Worm (Caenorhabditis elegans) whole organism, late embryonic: ENCODE results near the gene timp-1.

Source experiments
- K02D7.2 ChIP-seq: sonication (generic microtip); optimal IDR thresholded peaks from 2 replicates; lab custom pipeline; 2017; ENCODE audit warnings: mild to moderate bottlenecking, missing genetic modification characterization, missing compliant biosample characterization
- T23F11.4 ChIP-seq: fragments of 200-800 bp; sonication (Bioruptor generic); optimal IDR thresholded peaks from 2 replicates; lab custom pipeline; 2018; ENCODE audit warnings: mild to moderate bottlenecking, missing genetic modification characterization, missing compliant biosample characterization
- Y22D7AL.16 ChIP-seq: sonication (generic microtip); optimal IDR thresholded peaks from 2 replicates; lab custom pipeline; 2016; ENCODE audit warnings: missing genetic modification characterization, missing compliant biosample characterization
- ceh-2 ChIP-seq: sonication (generic microtip); optimal IDR thresholded peaks from 2 replicates; lab custom pipeline; 2016; ENCODE audit warnings: missing genotype, missing genetic modification characterization, missing compliant biosample characterization
- ceh-24 ChIP-seq: sonication (generic microtip); optimal IDR thresholded peaks from 2 replicates; lab custom pipeline; 2016; ENCODE audit warnings: mild to moderate bottlenecking, missing genetic modification characterization, missing compliant biosample characterization
- ceh-34 ChIP-seq: sonication (generic microtip); optimal IDR thresholded peaks from 2 replicates; lab custom pipeline; 2016; ENCODE audit warnings: mild to moderate bottlenecking, missing genetic modification characterization, missing compliant biosample characterization
- ceh-48 ChIP-seq: sonication (generic microtip); optimal IDR thresholded peaks from 2 replicates; lab custom pipeline; 2016; ENCODE audit warnings: missing genetic modification characterization, inconsistent platforms, missing compliant biosample characterization
- ceh-9 ChIP-seq: sonication (generic microtip); optimal IDR thresholded peaks from 2 replicates; lab custom pipeline; 2016; ENCODE audit warnings: mild to moderate bottlenecking, missing genetic modification characterization, inconsistent platforms, missing compliant biosample characterization
- che-1 ChIP-seq: sonication (generic microtip); optimal IDR thresholded peaks from 2 replicates; lab custom pipeline; 2016; ENCODE audit warnings: mild to moderate bottlenecking, missing genetic modification characterization, missing compliant biosample characterization
- elt-2 ChIP-seq: sonication (generic microtip); optimal IDR thresholded peaks from 2 replicates; lab custom pipeline; 2016; ENCODE audit warnings: missing genetic modification reagents, missing genetic modification characterization, missing compliant biosample characterization
- elt-4 ChIP-seq: sonication (generic microtip); optimal IDR thresholded peaks from 2 replicates; lab custom pipeline; 2016; ENCODE audit warnings: missing genetic modification characterization, missing compliant biosample characterization
- eyg-1 ChIP-seq: sonication (generic microtip); optimal IDR thresholded peaks from 2 replicates; lab custom pipeline; 2016; ENCODE audit warnings: missing genotype, missing genetic modification characterization, missing compliant biosample characterization
- fkh-10 ChIP-seq: fragments of 150-350 bp; optimal IDR thresholded peaks from 2 replicates; lab custom pipeline; 2014; ENCODE audit warnings: missing biosample characterization, missing genetic modification reagents, missing genetic modification characterization
- fkh-6 ChIP-seq: sonication (generic microtip); optimal IDR thresholded peaks from 2 replicates; lab custom pipeline; 2016; ENCODE audit warnings: missing genetic modification characterization, missing compliant biosample characterization
- hlh-13 ChIP-seq: fragments of 200-800 bp; sonication (Bioruptor generic); optimal IDR thresholded peaks from 2 replicates; lab custom pipeline; 2018; ENCODE audit warnings: mild to moderate bottlenecking, missing genetic modification characterization, missing compliant biosample characterization
- hlh-15 ChIP-seq: sonication (generic microtip); optimal IDR thresholded peaks from 2 replicates; lab custom pipeline; 2016; ENCODE audit warnings: missing genetic modification characterization, missing compliant biosample characterization
- hlh-30 ChIP-seq: sonication (generic microtip); optimal IDR thresholded peaks from 2 replicates; lab custom pipeline; 2017; ENCODE audit warnings: antibody characterized with exemption, missing genetic modification characterization, missing compliant biosample characterization; ENCODE audit not compliant: insufficient read depth
- hlh-6 ChIP-seq: sonication (generic microtip); optimal IDR thresholded peaks from 2 replicates; lab custom pipeline; 2016; ENCODE audit warnings: missing genotype, missing genetic modification characterization, missing compliant biosample characterization
- hlh-8 ChIP-seq: sonication (generic microtip); optimal IDR thresholded peaks from 2 replicates; lab custom pipeline; 2016; ENCODE audit warnings: missing genotype, missing genetic modification characterization, missing compliant biosample characterization
- lin-11 ChIP-seq: fragments of 200-800 bp; sonication (Bioruptor generic); optimal IDR thresholded peaks from 2 replicates; lab custom pipeline; 2018; ENCODE audit warnings: mild to moderate bottlenecking, missing genetic modification characterization, missing compliant biosample characterization
- mec-3 ChIP-seq: sonication (generic microtip); optimal IDR thresholded peaks from 2 replicates; lab custom pipeline; 2016; ENCODE audit warnings: borderline replicate concordance, missing genetic modification characterization, missing compliant biosample characterization
- nhr-232 ChIP-seq: sonication (generic microtip); optimal IDR thresholded peaks from 2 replicates; lab custom pipeline; 2016; ENCODE audit warnings: missing genetic modification characterization, missing compliant biosample characterization
- npax-4 ChIP-seq: sonication (generic microtip); optimal IDR thresholded peaks from 2 replicates; lab custom pipeline; 2016; ENCODE audit warnings: missing genetic modification characterization, missing compliant biosample characterization
- pqm-1 ChIP-seq: sonication (generic microtip); optimal IDR thresholded peaks from 2 replicates; lab custom pipeline; 2016; ENCODE audit warnings: missing genetic modification characterization, missing compliant biosample characterization
- ref-2 ChIP-seq: sonication (generic microtip); optimal IDR thresholded peaks from 2 replicates; lab custom pipeline; 2016; ENCODE audit warnings: missing genetic modification characterization, missing compliant biosample characterization
- sox-2 ChIP-seq: fragments of 200-800 bp; sonication (Bioruptor generic); IDR thresholded peaks from 2 replicates; pipeline ENCODE4 v1.3.6; 2022; ENCODE audit warnings: missing genetic modification reagents, missing genetic modification characterization, missing compliant biosample characterization
- syd-9 ChIP-seq: sonication (generic microtip); optimal IDR thresholded peaks from 2 replicates; lab custom pipeline; 2016; ENCODE audit warnings: mild to moderate bottlenecking, missing genetic modification characterization, moderate library complexity, missing compliant biosample characterization
- tbx-2 ChIP-seq: sonication (generic microtip); optimal IDR thresholded peaks from 2 replicates; lab custom pipeline; 2016; ENCODE audit warnings: missing genetic modification characterization, missing compliant biosample characterization
- tbx-7 ChIP-seq: sonication (generic microtip); optimal IDR thresholded peaks from 2 replicates; lab custom pipeline; 2016; ENCODE audit warnings: missing genotype, missing genetic modification characterization, missing compliant biosample characterization
- ttx-3 ChIP-seq: sonication (generic microtip); optimal IDR thresholded peaks from 2 replicates; lab custom pipeline; 2016; ENCODE audit warnings: missing genetic modification reagents, missing genetic modification characterization, missing compliant biosample characterization
- unc-3 ChIP-seq, 2 experiments: fragments of 200-800 bp in 1 of 2; sonication (Bioruptor generic) in 1 of 2; sonication (generic microtip) in 1 of 2; conservative IDR thresholded peaks in 1 of 2; optimal IDR thresholded peaks in 1 of 2; 2 replicates each; pipeline versions ENCODE4 v1.3.6 to Lab custom; 2016 to 2022; ENCODE audit warnings: missing compliant biosample characterization in 2 of 2, missing genetic modification characterization in 2 of 2, missing genetic modification reagents in 1 of 2
- unc-55 ChIP-seq: sonication (generic microtip); optimal IDR thresholded peaks from 2 replicates; lab custom pipeline; 2017; ENCODE audit warnings: missing biosample characterization, missing genetic modification reagents, missing genetic modification characterization
- unc-86 ChIP-seq: sonication (generic microtip); optimal IDR thresholded peaks from 2 replicates; lab custom pipeline; 2016; ENCODE audit warnings: missing genetic modification characterization, missing compliant biosample characterization

Gene timp-1

ce11 chrV:8178279-8178678 lies 28.8 kb upstream of the timp-1 start:
- no peak for TF ChIP-seq fkh-6 (tag; lab: Kevin White, UChicago)
- no peak for TF ChIP-seq lin-11 (tag; lab: Kevin White, UChicago)
- TF ChIP-seq unc-86 (tag; lab: Kevin White, UChicago), result no peak
- no peak for TF ChIP-seq ceh-34 (tag; lab: Kevin White, UChicago)
- no peak for TF ChIP-seq ceh-9
- no peak for TF ChIP-seq hlh-6 (tag; lab: Kevin White, UChicago)
- no peak for TF ChIP-seq unc-55 (GFP tag; lab: Kevin White, UChicago)
- no peak for TF ChIP-seq eyg-1 (tag; lab: Kevin White, UChicago)
- no peak for TF ChIP-seq ceh-24 (tag; lab: Kevin White, UChicago)
- TF ChIP-seq elt-2 (tag; lab: Kevin White, UChicago), result no peak
- TF ChIP-seq nhr-232 (tag; lab: Kevin White, UChicago), result no peak
- no peak for TF ChIP-seq fkh-10 (GFP tag; lab: Kevin White, UChicago)
- no peak for TF ChIP-seq syd-9 (tag; lab: Kevin White, UChicago)
- TF ChIP-seq ttx-3 (tag; lab: Kevin White, UChicago), result no peak

DNA sequence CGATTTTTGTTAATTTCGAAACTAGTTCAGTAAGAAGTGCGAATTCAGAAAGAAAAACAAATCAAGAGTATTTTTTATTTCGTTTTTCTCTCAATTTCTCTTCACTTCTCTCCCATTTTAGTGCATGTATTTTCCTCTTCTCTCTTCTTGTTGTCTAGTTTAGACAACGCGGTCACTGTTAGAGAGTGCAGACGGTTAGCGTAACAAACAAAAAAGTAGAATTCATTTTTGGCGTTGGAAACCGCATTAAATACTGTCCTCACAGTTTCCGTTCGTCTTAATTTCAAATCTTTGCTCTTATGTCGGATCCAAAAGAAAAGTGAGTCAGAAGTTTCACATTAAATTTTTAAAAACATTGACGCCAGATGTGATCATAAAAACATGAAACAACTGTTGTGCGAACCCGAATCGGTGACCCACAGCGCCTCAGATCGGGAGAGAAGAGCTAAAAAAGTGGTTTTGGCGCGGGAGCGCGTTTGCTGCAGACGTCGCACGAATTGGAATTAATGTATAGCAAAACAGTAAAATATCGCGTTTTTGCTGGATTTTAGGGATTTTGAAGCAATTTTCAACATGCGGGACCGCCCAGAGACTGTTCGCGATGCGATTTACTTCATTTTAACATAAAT lies 28.0 kb upstream of the timp-1 start, which contains the start of gene srp-7:
Gene srp-7, plus strand, starts transcription at position 213 of the 629 bp plus-strand sequence.
- TF ChIP-seq mec-3 (tag; lab: Kevin White, UChicago), result no peak
- TF ChIP-seq unc-3 (GFP tag; conservative IDR thresholded peaks at IDR 0.05; lab: Robert Waterston, UW), result no peak
- TF ChIP-seq unc-3 (tag; optimal IDR thresholded peaks at IDR 0.05; lab: Kevin White, UChicago), result no peak
- TF ChIP-seq ceh-48 (tag; lab: Kevin White, UChicago), result no peak
- no peak for TF ChIP-seq che-1 (tag; lab: Kevin White, UChicago)
- TF ChIP-seq pqm-1, result no peak
- TF ChIP-seq K02D7.2 (tag; lab: Kevin White, UChicago), result no peak
- TF ChIP-seq elt-2 (tag; lab: Kevin White, UChicago), result no peak
- no peak for TF ChIP-seq ref-2 (tag; lab: Kevin White, UChicago)
- TF ChIP-seq tbx-7 (tag; lab: Kevin White, UChicago), result no peak
- no peak for TF ChIP-seq nhr-232 (tag; lab: Kevin White, UChicago)
- TF ChIP-seq, all 69 proteins: peak for 0

ce11 chrV:8183384-8183783 lies 23.7 kb upstream of the timp-1 start, which contains the start of gene srp-8:
TSS of gene srp-8 (plus strand) at chrV:8183684.
- no peak for TF ChIP-seq syd-9 (tag; lab: Kevin White, UChicago)
- no peak for TF ChIP-seq hlh-15 (tag; lab: Kevin White, UChicago)
- TF ChIP-seq hlh-30 (tag; lab: Kevin White, UChicago), result no peak

DNA sequence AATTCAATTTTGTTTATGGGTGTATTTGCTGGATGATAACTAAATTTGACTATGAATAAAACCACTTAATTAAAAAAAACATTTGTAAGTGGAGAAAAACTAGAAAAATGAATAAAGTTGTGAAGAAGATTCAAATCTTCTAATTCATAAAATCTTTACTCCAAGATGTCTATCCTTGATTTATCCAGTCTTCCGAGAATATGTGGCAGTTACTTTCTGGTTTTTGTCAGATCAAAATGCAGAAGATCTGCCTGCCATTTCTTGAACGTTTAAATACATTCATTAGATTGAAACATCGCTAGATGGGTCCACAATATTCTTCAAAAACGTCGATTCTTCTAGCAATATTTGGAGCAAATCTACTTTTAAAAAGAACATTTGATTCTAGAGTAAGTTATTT lies 21.3 kb upstream of the timp-1 start, which contains the start of gene F20D6.2:
Gene F20D6.2, plus strand, starts transcription at position 301 of the 400 bp plus-strand sequence.
- TF ChIP-seq npax-4 (tag; lab: Kevin White, UChicago), result no peak
- TF ChIP-seq sox-2 (GFP tag; lab: Robert Waterston, UW), result no peak
- no peak for TF ChIP-seq ceh-2
- TF ChIP-seq T23F11.4 (GFP tag; lab: Kevin White, UChicago), result no peak
- no peak for TF ChIP-seq lin-11 (tag; lab: Kevin White, UChicago)
- TF ChIP-seq elt-4, result no peak
- TF ChIP-seq hlh-13 (GFP tag; lab: Kevin White, UChicago), result no peak
- TF ChIP-seq tbx-2 (tag; lab: Kevin White, UChicago), result no peak
- TF ChIP-seq hlh-8 (tag; lab: Kevin White, UChicago), result no peak
- TF ChIP-seq Y22D7AL.16 (tag; lab: Kevin White, UChicago), result no peak
